Fruit fly (Drosophila melanogaster) whole organism, embryonic: ENCODE results near the gene kin17.
A peak's percentile ranks its signal among the peaks of the same experiment; 100 is the strongest.

Source experiments
- Adf1 ChIP-seq: fragments of 200-800 bp; sonication (Bioruptor generic); IDR thresholded peaks from 2 replicates; pipeline ENCODE4 v1.3.6; 2022; ENCODE audit warnings: missing biosample characterization, missing genetic modification characterization
- Atf3 ChIP-seq: fragments of 200-800 bp; sonication (Bioruptor generic); optimal IDR thresholded peaks from 3 replicates; lab custom pipeline; 2016; ENCODE audit warnings: missing biosample characterization, missing genetic modification characterization
- CG11560 ChIP-seq: fragments of 200-800 bp; sonication (Bioruptor generic); IDR thresholded peaks from 3 replicates; pipeline ENCODE4 v1.3.6; 2022; ENCODE audit warnings: missing biosample characterization, missing genetic modification characterization
- CG14667 ChIP-seq: fragments of 200-800 bp; sonication (Bioruptor generic); IDR thresholded peaks from 2 replicates; pipeline ENCODE4 v1.3.6; 2022; ENCODE audit warnings: missing biosample characterization, missing genetic modification characterization
- CG15269 ChIP-seq: fragments of 200-800 bp; sonication (Bioruptor generic); optimal IDR thresholded peaks from 2 replicates; lab custom pipeline; 2018; ENCODE audit warnings: missing biosample characterization, mild to moderate bottlenecking, missing genetic modification characterization, moderate library complexity
- CG17186 ChIP-seq: fragments of 200-800 bp; sonication (Bioruptor generic); optimal IDR thresholded peaks from 3 replicates; lab custom pipeline; 2017; ENCODE audit warnings: missing biosample characterization, missing genetic modification reagents, missing genetic modification characterization
- CG17328 ChIP-seq: fragments of 200-800 bp; sonication (Bioruptor generic); IDR thresholded peaks from 2 replicates; pipeline ENCODE4 v1.3.6; 2022; ENCODE audit warnings: missing biosample characterization, missing genetic modification characterization
- CG18011 ChIP-seq: fragments of 200-800 bp; sonication (Bioruptor generic); optimal IDR thresholded peaks from 2 replicates; lab custom pipeline; 2017; ENCODE audit warnings: missing biosample characterization, missing genetic modification characterization, mild to moderate bottlenecking, moderate library complexity, missing genotype
- CG2875 ChIP-seq: fragments of 200-800 bp; sonication (Bioruptor generic); optimal IDR thresholded peaks from 2 replicates; lab custom pipeline; 2017; ENCODE audit warnings: missing biosample characterization, mild to moderate bottlenecking, missing genetic modification characterization, missing genetic modification reagents
- CG3407 ChIP-seq: fragments of 200-800 bp; sonication (Bioruptor generic); optimal IDR thresholded peaks from 2 replicates; lab custom pipeline; 2018; ENCODE audit warnings: missing biosample characterization, mild to moderate bottlenecking, missing genetic modification characterization
- CG34224 ChIP-seq: fragments of 200-800 bp; sonication (Bioruptor generic); IDR thresholded peaks from 3 replicates; pipeline ENCODE4 v1.3.6; 2022; ENCODE audit warnings: missing biosample characterization, missing genetic modification characterization; ENCODE audit not compliant: partially characterized antibody
- CG34376 ChIP-seq: fragments of 200-800 bp; sonication (Bioruptor generic); optimal IDR thresholded peaks from 2 replicates; lab custom pipeline; 2018; ENCODE audit warnings: missing biosample characterization, mild to moderate bottlenecking, missing genetic modification characterization
- CG4360 ChIP-seq: fragments of 200-800 bp; sonication (Bioruptor generic); IDR thresholded peaks from 2 replicates; pipeline ENCODE4 v1.3.6; 2022; ENCODE audit warnings: missing biosample characterization, missing genetic modification characterization
- CG4707 ChIP-seq: fragments of 200-800 bp; sonication (Bioruptor generic); optimal IDR thresholded peaks from 2 replicates; lab custom pipeline; 2018; ENCODE audit warnings: missing biosample characterization, mild to moderate bottlenecking, missing genetic modification characterization, moderate library complexity
- CG6272 ChIP-seq: fragments of 200-800 bp; sonication (Bioruptor generic); IDR thresholded peaks from 2 replicates; pipeline ENCODE4 v1.3.6; 2022; ENCODE audit warnings: missing biosample characterization, missing genetic modification characterization
- CG7357 ChIP-seq: fragments of 200-800 bp; sonication (Bioruptor generic); IDR thresholded peaks from 3 replicates; pipeline ENCODE4 v1.3.6; 2022; ENCODE audit warnings: missing biosample characterization, missing genetic modification characterization
- CG7928 ChIP-seq: fragments of 200-800 bp; sonication (Bioruptor generic); optimal IDR thresholded peaks from 2 replicates; lab custom pipeline; 2017; ENCODE audit warnings: missing biosample characterization, mild to moderate bottlenecking, missing genetic modification characterization
- CG7987 ChIP-seq: fragments of 200-800 bp; sonication (Bioruptor generic); optimal IDR thresholded peaks from 2 replicates; lab custom pipeline; 2018; ENCODE audit warnings: missing biosample characterization, mild to moderate bottlenecking, missing genetic modification characterization, moderate library complexity
- Doc3 ChIP-seq: fragments of 200-800 bp; sonication (Bioruptor generic); IDR thresholded peaks from 3 replicates; pipeline ENCODE4 v1.3.6; 2022; ENCODE audit warnings: missing biosample characterization, missing genetic modification characterization; ENCODE audit not compliant: partially characterized antibody
- Eip74EF ChIP-seq, 2 experiments: fragments of 200-800 bp in 1 of 2; fragments of >200 bp in 1 of 2; sonication (Bioruptor generic) in 1 of 2; optimal IDR thresholded peaks; 2 replicates each; lab custom pipeline; 2017 to 2019; ENCODE audit warnings: missing biosample characterization in 2 of 2, missing genetic modification characterization in 2 of 2, mild to moderate bottlenecking in 1 of 2, moderate library complexity in 1 of 2
- GATAe ChIP-seq: fragments of 200-800 bp; sonication (Bioruptor generic); conservative IDR thresholded peaks from 2 replicates; pipeline ENCODE4 v1.3.6; 2022; ENCODE audit warnings: missing biosample characterization, missing genetic modification characterization
- HHEX ChIP-seq: fragments of 200-800 bp; sonication (Bioruptor generic); optimal IDR thresholded peaks from 3 replicates; lab custom pipeline; 2017; ENCODE audit warnings: missing biosample characterization, mild to moderate bottlenecking, missing genetic modification characterization, missing genetic modification reagents
- Lpt ChIP-seq: fragments of >200 bp; optimal IDR thresholded peaks from 2 replicates; lab custom pipeline; 2018; ENCODE audit warnings: missing biosample characterization, missing genetic modification characterization
- Max ChIP-seq: fragments of 200-800 bp; sonication (Bioruptor generic); optimal IDR thresholded peaks from 2 replicates; lab custom pipeline; 2016; ENCODE audit warnings: missing biosample characterization, mild to moderate bottlenecking, missing genetic modification characterization
- Mes4 ChIP-seq: fragments of 200-800 bp; sonication (Bioruptor generic); optimal IDR thresholded peaks from 2 replicates; lab custom pipeline; 2016; ENCODE audit warnings: missing biosample characterization, missing genetic modification characterization
- Mrtf ChIP-seq: fragments of 200-800 bp; sonication (Bioruptor generic); IDR thresholded peaks from 3 replicates; pipeline ENCODE4 v1.3.6; 2022; ENCODE audit warnings: missing biosample characterization, missing genetic modification characterization
- Nf-YA ChIP-seq: fragments of 200-800 bp; sonication (Bioruptor generic); IDR thresholded peaks from 2 replicates; pipeline ENCODE4 v1.3.6; 2022; ENCODE audit warnings: missing biosample characterization, missing genetic modification characterization
- Nf-YC ChIP-seq: fragments of 200-800 bp; optimal IDR thresholded peaks from 3 replicates; lab custom pipeline; 2019; ENCODE audit warnings: missing biosample characterization, mild to moderate bottlenecking, missing genetic modification characterization, moderate library complexity
- PHDP ChIP-seq: fragments of 200-800 bp; sonication (Bioruptor generic); optimal IDR thresholded peaks from 3 replicates; lab custom pipeline; 2018; ENCODE audit warnings: missing biosample characterization, mild to moderate bottlenecking, missing genetic modification characterization, moderate library complexity
- Xbp1 ChIP-seq: fragments of 200-800 bp; sonication (Bioruptor generic); optimal IDR thresholded peaks from 3 replicates; lab custom pipeline; 2016; ENCODE audit warnings: missing biosample characterization, mild to moderate bottlenecking, missing genetic modification characterization
- chinmo ChIP-seq: fragments of 200-800 bp; sonication (Bioruptor generic); IDR thresholded peaks from 4 replicates; pipeline ENCODE4 v1.3.6; 2022; ENCODE audit warnings: missing biosample characterization, missing genetic modification characterization; ENCODE audit not compliant: partially characterized antibody
- gce ChIP-seq: fragments of 200-800 bp; sonication (Bioruptor generic); IDR thresholded peaks from 3 replicates; pipeline ENCODE4 v1.3.6; 2022; ENCODE audit warnings: missing biosample characterization, missing genetic modification characterization
- gcm ChIP-seq: fragments of 200-800 bp; sonication (Bioruptor generic); optimal IDR thresholded peaks from 2 replicates; lab custom pipeline; 2019; ENCODE audit warnings: missing biosample characterization, mild to moderate bottlenecking, missing genetic modification characterization, moderate library complexity
- grn ChIP-seq: fragments of 200-800 bp; sonication (Bioruptor generic); optimal IDR thresholded peaks from 3 replicates; lab custom pipeline; 2017; ENCODE audit warnings: missing biosample characterization, missing genetic modification characterization
- gro ChIP-seq: fragments of 200-800 bp; sonication (Bioruptor generic); optimal IDR thresholded peaks from 2 replicates; lab custom pipeline; 2016; ENCODE audit warnings: missing biosample characterization, missing genetic modification characterization
- lab ChIP-seq: fragments of 200-800 bp; sonication (Bioruptor generic); optimal IDR thresholded peaks from 3 replicates; lab custom pipeline; 2017; ENCODE audit warnings: missing biosample characterization, missing genetic modification characterization, mild to moderate bottlenecking, moderate library complexity, missing genetic modification reagents
- mam ChIP-seq: fragments of 200-800 bp; sonication (Bioruptor generic); optimal IDR thresholded peaks from 3 replicates; lab custom pipeline; 2016; ENCODE audit warnings: missing biosample characterization, missing genetic modification characterization
- nau ChIP-seq: fragments of 200-800 bp; sonication (Bioruptor generic); optimal IDR thresholded peaks from 3 replicates; lab custom pipeline; 2017; ENCODE audit warnings: missing biosample characterization, mild to moderate bottlenecking, missing genetic modification characterization, missing genetic modification reagents
- nerfin-2 ChIP-seq: fragments of 200-800 bp; sonication (Bioruptor generic); IDR thresholded peaks from 2 replicates; pipeline ENCODE4 v1.3.6; 2022; ENCODE audit warnings: missing biosample characterization, missing genetic modification characterization; ENCODE audit not compliant: partially characterized antibody
- onecut ChIP-seq: fragments of 200-800 bp; sonication (Bioruptor generic); IDR thresholded peaks from 2 replicates; pipeline ENCODE4 v1.3.6; 2022; ENCODE audit warnings: missing biosample characterization, missing genetic modification characterization
- pan ChIP-seq, 4 experiments: fragments of >200 bp in 3 of 4; fragments of 200-800 bp in 1 of 4; sonication (Bioruptor generic) in 1 of 4; optimal IDR thresholded peaks in 3 of 4; IDR thresholded peaks in 1 of 4; 2 replicates each; pipeline versions ENCODE4 v1.3.6 to Lab custom; 2017 to 2022; ENCODE audit warnings: missing biosample characterization in 2 of 4, missing genetic modification characterization in 2 of 4, mixed read lengths in 1 of 4
- peb ChIP-seq: fragments of 200-800 bp; sonication (Bioruptor generic); IDR thresholded peaks from 2 replicates; pipeline ENCODE4 v1.3.6; 2022; ENCODE audit warnings: missing biosample characterization, missing genetic modification characterization
- phol ChIP-seq: fragments of 200-800 bp; sonication (Bioruptor generic); optimal IDR thresholded peaks from 3 replicates; lab custom pipeline; 2018; ENCODE audit warnings: missing biosample characterization, mild to moderate bottlenecking, missing genetic modification characterization, moderate library complexity
- schlank ChIP-seq: fragments of 200-800 bp; sonication (Bioruptor generic); optimal IDR thresholded peaks from 2 replicates; lab custom pipeline; 2018; ENCODE audit warnings: missing biosample characterization, mild to moderate bottlenecking, missing genetic modification characterization
- sens-2 ChIP-seq: fragments of 200-800 bp; sonication (Bioruptor generic); IDR thresholded peaks from 2 replicates; pipeline ENCODE4 v1.3.6; 2022; ENCODE audit warnings: missing biosample characterization, missing genetic modification characterization
- sima ChIP-seq: fragments of 200-800 bp; sonication (Bioruptor generic); optimal IDR thresholded peaks from 2 replicates; lab custom pipeline; 2016; ENCODE audit warnings: missing biosample characterization, missing genetic modification characterization
- tin ChIP-seq: fragments of 200-800 bp; sonication (Bioruptor generic); optimal IDR thresholded peaks from 3 replicates; lab custom pipeline; 2016; ENCODE audit warnings: missing biosample characterization, missing genetic modification characterization

Gene kin17

DNA sequence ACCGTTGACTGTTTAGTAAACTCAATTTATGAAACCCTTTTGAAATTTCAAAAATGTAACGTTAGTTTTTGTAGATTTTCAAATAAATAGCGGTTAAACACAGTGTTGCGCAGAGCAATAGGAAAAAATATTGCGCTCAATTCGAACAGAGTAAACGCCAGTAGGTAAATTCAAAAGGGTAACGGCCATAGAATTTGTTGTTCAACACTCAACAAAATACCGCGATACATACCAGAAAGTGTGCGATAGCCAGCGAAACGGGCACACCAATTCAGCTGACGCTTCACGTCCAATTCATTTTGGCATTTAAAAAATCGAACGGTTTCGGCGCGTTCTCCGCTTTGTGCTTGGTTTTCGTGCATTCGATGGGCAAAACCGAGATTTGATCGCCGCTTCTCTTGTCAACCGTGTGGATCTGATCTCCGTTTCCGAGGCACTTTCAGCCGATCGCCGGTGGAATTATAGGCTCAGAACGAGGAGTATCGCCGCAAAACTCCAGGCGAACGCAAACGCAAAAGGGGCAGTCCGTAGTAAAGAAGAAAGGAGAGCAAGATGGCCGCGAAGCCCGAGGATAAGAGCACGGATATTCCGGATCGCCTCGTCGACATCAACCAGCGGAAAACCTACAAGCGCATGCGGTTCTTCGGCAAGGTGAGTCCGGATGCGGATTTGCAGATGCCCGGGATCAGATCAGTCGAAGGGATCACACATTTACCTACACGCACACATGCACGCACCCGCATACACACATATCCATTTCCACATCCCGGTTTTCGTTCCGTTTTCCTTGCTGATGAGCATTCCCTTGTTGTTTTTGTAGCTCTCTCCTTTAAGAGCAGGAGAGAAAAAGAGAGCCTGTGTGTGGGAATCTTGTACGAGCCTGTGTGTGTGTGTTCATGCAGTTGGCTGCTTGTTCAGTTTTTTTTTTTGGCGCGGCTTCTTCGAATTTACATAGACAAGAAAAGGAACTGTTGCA lies 46.6 kb upstream of the kin17 start (continued):
- no peak for TF ChIP-seq grn (GFP tag; lab: Kevin White, UChicago)
- TF ChIP-seq Atf3 (GFP tag; lab: Kevin White, UChicago) = peak; percentile 16
- no peak for TF ChIP-seq CG4707
- no peak for TF ChIP-seq schlank (tag; lab: Kevin White, UChicago)
- no peak for TF ChIP-seq CG15269 (tag; lab: Kevin White, UChicago)
- no peak; the same call in 1 of the 2 replicates for TF ChIP-seq Nf-YA (GFP tag; lab: Robert Waterston, UW)
- peak; percentile 94 for TF ChIP-seq CG4360 (GFP tag; lab: Robert Waterston, UW)
- no peak for TF ChIP-seq CG6272 (GFP tag; lab: Robert Waterston, UW)
- peak; percentile 71 for TF ChIP-seq mam (GFP tag; lab: Kevin White, UChicago)
- TF ChIP-seq CG3407 = no peak
- TF ChIP-seq phol (tag; lab: Kevin White, UChicago) = peak; percentile 63
- TF ChIP-seq CG2875 (GFP tag; lab: Kevin White, UChicago) = no peak
- no peak for TF ChIP-seq sima
- no peak for TF ChIP-seq CG34376 (GFP tag; lab: Kevin White, UChicago)
- no peak for TF ChIP-seq lab (GFP tag; lab: Kevin White, UChicago)
- no peak for TF ChIP-seq GATAe (GFP tag; lab: Robert Waterston, UW)
- no peak for TF ChIP-seq CG7357 (GFP tag; lab: Robert Waterston, UW)
- no peak for TF ChIP-seq Lpt (GFP tag; lab: Kevin White, UChicago)
- peak; percentile 57 for TF ChIP-seq Xbp1 (GFP tag; lab: Kevin White, UChicago)
- TF ChIP-seq tin (GFP tag; lab: Kevin White, UChicago) = peak; percentile 52
- peak; percentile 80 for TF ChIP-seq Doc3 (GFP tag; lab: Robert Waterston, UW)
- no peak for TF ChIP-seq Mrtf
- TF ChIP-seq pan (optimal IDR thresholded peaks at IDR 0.05; lab: Kevin White, UChicago) = no peak
- no peak for TF ChIP-seq pan (GFP tag; optimal IDR thresholded peaks at IDR 0.05 in 1 of 2, IDR thresholded peaks at IDR 0.05 in 1 of 2)
- TF ChIP-seq Eip74EF (GFP tag; optimal IDR thresholded peaks at IDR 0.05; lab: Kevin White, UChicago) = no peak
- TF ChIP-seq nerfin-2 (GFP tag; lab: Robert Waterston, UW) = peak; percentile 36; the same call in 1 of the 2 replicates
- TF ChIP-seq HHEX (GFP tag; lab: Kevin White, UChicago) = no peak
- TF ChIP-seq nau (GFP tag; lab: Kevin White, UChicago) = no peak
- TF ChIP-seq CG18011 = no peak
- TF ChIP-seq sens-2 = no peak
- no peak for TF ChIP-seq chinmo
- TF ChIP-seq onecut (GFP tag; lab: Robert Waterston, UW) = peak; percentile 60
- TF ChIP-seq CG34224 (GFP tag; lab: Robert Waterston, UW) = peak; percentile 85
- TF ChIP-seq gce (GFP tag; lab: Robert Waterston, UW) = no peak
- TF ChIP-seq CG14667 (GFP tag; lab: Robert Waterston, UW) = no peak
- peak; percentile 2 for TF ChIP-seq CG7987 (GFP tag; lab: Kevin White, UChicago)
- peak; percentile 19 for TF ChIP-seq Max (GFP tag; lab: Kevin White, UChicago)
- TF ChIP-seq CG17186 = peak; percentile 93
- TF ChIP-seq CG11560 (tag; lab: Robert Waterston, UW) = peak; percentile 12; the same call in 1 of the 3 replicates
- peak; percentile 43; the same call in 1 of the 2 replicates for TF ChIP-seq Adf1
- no peak for TF ChIP-seq CG17328 (GFP tag; lab: Robert Waterston, UW)
- TF ChIP-seq PHDP (tag; lab: Kevin White, UChicago) = no peak
- TF ChIP-seq gro = peak; percentile 77
- TF ChIP-seq CG7928 (GFP tag; lab: Kevin White, UChicago) = no peak
- TF ChIP-seq Mes4 (GFP tag; lab: Kevin White, UChicago) = no peak
- peak; percentile 36 for TF ChIP-seq gcm (GFP tag; lab: Kevin White, UChicago)
- peak; percentile 15 for TF ChIP-seq Nf-YC (tag; lab: Kevin White, UChicago)
- no peak for TF ChIP-seq peb (GFP tag; lab: Robert Waterston, UW)
